Worm (Caenorhabditis elegans) whole organism, young adult: ENCODE measurements around the gene fzo-1.
A peak's percentile ranks its signal among the peaks of the same experiment; 100 is the strongest.

Source experiments
- C17E4.6 ChIP-seq: fragments of 200-800 bp; sonication (Bioruptor generic); IDR thresholded peaks from 2 replicates; pipeline ENCODE4 v1.3.6; 2022; ENCODE audit warnings: missing genetic modification reagents, missing genetic modification characterization, missing compliant biosample characterization
- D2030.7 ChIP-seq: fragments of 200-800 bp; sonication (Bioruptor generic); IDR thresholded peaks from 2 replicates; pipeline ENCODE4 v1.3.6; 2022; ENCODE audit warnings: missing genetic modification reagents, missing genetic modification characterization, missing compliant biosample characterization
- F23B12.7 ChIP-seq: sonication (generic microtip); optimal IDR thresholded peaks from 2 replicates; lab custom pipeline; 2017; ENCODE audit warnings: missing genetic modification characterization, mild to moderate bottlenecking, missing compliant biosample characterization, antibody characterized with exemption, moderate library complexity; ENCODE audit not compliant: insufficient read depth
- F33H1.4 ChIP-seq: fragments of 200-800 bp; sonication (Bioruptor generic); IDR thresholded peaks from 2 replicates; pipeline ENCODE4 v1.3.6; 2022; ENCODE audit warnings: missing genetic modification reagents, missing genetic modification characterization, missing compliant biosample characterization
- F39B2.1 ChIP-seq: fragments of 200-800 bp; sonication (Bioruptor generic); IDR thresholded peaks from 2 replicates; pipeline ENCODE4 v1.3.6; 2022; ENCODE audit warnings: missing genetic modification reagents, missing genetic modification characterization, missing compliant biosample characterization
- F55B11.4 ChIP-seq: sonication (generic microtip); optimal IDR thresholded peaks from 2 replicates; lab custom pipeline; 2016; ENCODE audit warnings: missing compliant biosample characterization, missing genetic modification characterization, borderline replicate concordance; ENCODE audit not compliant: insufficient read depth
- F57A8.1 ChIP-seq: fragments of 200-800 bp; sonication (Bioruptor generic); optimal IDR thresholded peaks from 2 replicates; lab custom pipeline; 2018; ENCODE audit warnings: mild to moderate bottlenecking, missing genetic modification characterization, moderate library complexity, missing compliant biosample characterization
- Y53F4B.3 ChIP-seq: fragments of 200-800 bp; sonication (Bioruptor generic); IDR thresholded peaks from 2 replicates; pipeline ENCODE4 v1.3.6; 2022; ENCODE audit warnings: missing genetic modification reagents, missing genetic modification characterization, missing compliant biosample characterization
- Y79H2A.3 ChIP-seq: fragments of 200-800 bp; sonication (Bioruptor generic); conservative IDR thresholded peaks from 2 replicates; pipeline ENCODE4 v1.3.6; 2022; ENCODE audit warnings: missing genetic modification reagents, missing genetic modification characterization, missing compliant biosample characterization
- ZK185.1 ChIP-seq: sonication (generic microtip); optimal IDR thresholded peaks from 2 replicates; lab custom pipeline; 2016; ENCODE audit warnings: mild to moderate bottlenecking, missing genetic modification characterization, missing compliant biosample characterization; ENCODE audit not compliant: poor library complexity, severe bottlenecking
- aptf-2 ChIP-seq: fragments of 200-800 bp; sonication (Bioruptor generic); conservative IDR thresholded peaks from 2 replicates; pipeline ENCODE4 v1.3.6; 2022; ENCODE audit warnings: missing genetic modification reagents, missing genetic modification characterization, missing compliant biosample characterization
- aptf-3 ChIP-seq: fragments of 200-800 bp; sonication (Bioruptor generic); IDR thresholded peaks from 2 replicates; pipeline ENCODE4 v1.3.6; 2022; ENCODE audit warnings: missing genetic modification characterization, missing compliant biosample characterization
- attf-5 ChIP-seq: fragments of 200-800 bp; sonication (Bioruptor generic); optimal IDR thresholded peaks from 2 replicates; lab custom pipeline; 2018; ENCODE audit warnings: mild to moderate bottlenecking, missing genetic modification characterization, missing compliant biosample characterization
- attf-6 ChIP-seq: fragments of 200-800 bp; sonication (Bioruptor generic); IDR thresholded peaks from 2 replicates; pipeline ENCODE4 v1.3.6; 2022; ENCODE audit warnings: missing genetic modification reagents, missing genetic modification characterization, missing compliant biosample characterization
- bed-1 ChIP-seq: fragments of 200-800 bp; sonication (Bioruptor generic); IDR thresholded peaks from 2 replicates; pipeline ENCODE4 v1.3.6; 2022; ENCODE audit warnings: missing genetic modification reagents, missing genetic modification characterization, missing compliant biosample characterization
- bed-2 ChIP-seq: fragments of 200-800 bp; sonication (Bioruptor generic); IDR thresholded peaks from 2 replicates; pipeline ENCODE4 v1.3.6; 2022; ENCODE audit warnings: missing genetic modification reagents, missing genetic modification characterization, missing compliant biosample characterization
- ccch-3 ChIP-seq: fragments of 200-800 bp; sonication (Bioruptor generic); optimal IDR thresholded peaks from 2 replicates; lab custom pipeline; 2018; ENCODE audit warnings: mild to moderate bottlenecking, missing genetic modification characterization, missing compliant biosample characterization
- cebp-2 ChIP-seq: fragments of 200-800 bp; sonication (Bioruptor generic); IDR thresholded peaks from 2 replicates; pipeline ENCODE4 v1.3.6; 2022; ENCODE audit warnings: missing genetic modification characterization, missing compliant biosample characterization
- ceh-27 ChIP-seq: fragments of 200-800 bp; sonication (Bioruptor generic); optimal IDR thresholded peaks from 2 replicates; lab custom pipeline; 2018; ENCODE audit warnings: mild to moderate bottlenecking, missing genetic modification characterization, moderate library complexity, missing compliant biosample characterization
- ceh-79 ChIP-seq: sonication (generic microtip); optimal IDR thresholded peaks from 2 replicates; lab custom pipeline; 2017; ENCODE audit warnings: mild to moderate bottlenecking, missing genetic modification characterization, missing compliant biosample characterization
- dox-1 ChIP-seq: fragments of 200-800 bp; sonication (Bioruptor generic); IDR thresholded peaks from 2 replicates; pipeline ENCODE4 v1.3.6; 2022; ENCODE audit warnings: missing genetic modification reagents, missing genetic modification characterization, missing compliant biosample characterization
- efl-1 ChIP-seq: fragments of 150-350 bp; optimal IDR thresholded peaks from 2 replicates; lab custom pipeline; 2014; ENCODE audit warnings: missing biosample characterization, missing genetic modification reagents, missing genetic modification characterization
- egrh-3 ChIP-seq: fragments of 200-800 bp; sonication (Bioruptor generic); IDR thresholded peaks from 2 replicates; pipeline ENCODE4 v1.3.6; 2022; ENCODE audit warnings: missing genetic modification reagents, missing genetic modification characterization, missing compliant biosample characterization
- ets-4 ChIP-seq: fragments of 200-800 bp; sonication (Bioruptor generic); optimal IDR thresholded peaks from 2 replicates; lab custom pipeline; 2018; ENCODE audit warnings: mild to moderate bottlenecking, missing genetic modification characterization, missing compliant biosample characterization
- gei-17 ChIP-seq: fragments of 200-800 bp; sonication (Bioruptor generic); optimal IDR thresholded peaks from 2 replicates; lab custom pipeline; 2018; ENCODE audit warnings: mild to moderate bottlenecking, missing genetic modification characterization, missing compliant biosample characterization
- hmg-1.2 ChIP-seq: fragments of 200-800 bp; sonication (Bioruptor generic); IDR thresholded peaks from 2 replicates; pipeline ENCODE4 v1.3.6; 2022; ENCODE audit warnings: missing genetic modification reagents, missing genetic modification characterization, missing compliant biosample characterization
- lag-1 ChIP-seq: fragments of 200-800 bp; sonication (Bioruptor generic); IDR thresholded peaks from 2 replicates; pipeline ENCODE4 v1.3.6; 2022; ENCODE audit warnings: missing genetic modification reagents, missing genetic modification characterization, missing compliant biosample characterization
- let-526 ChIP-seq: fragments of 200-800 bp; sonication (Bioruptor generic); IDR thresholded peaks from 2 replicates; pipeline ENCODE4 v1.3.6; 2022; ENCODE audit warnings: missing genetic modification reagents, missing genetic modification characterization, missing compliant biosample characterization
- lin-54 ChIP-seq: fragments of 200-800 bp; sonication (Bioruptor generic); optimal IDR thresholded peaks from 2 replicates; lab custom pipeline; 2018; ENCODE audit warnings: mild to moderate bottlenecking, missing genetic modification characterization, missing compliant biosample characterization
- lsl-1 ChIP-seq: fragments of 200-800 bp; sonication (Bioruptor generic); optimal IDR thresholded peaks from 2 replicates; lab custom pipeline; 2018; ENCODE audit warnings: mild to moderate bottlenecking, missing genetic modification characterization, moderate library complexity, missing compliant biosample characterization
- lsy-27 ChIP-seq: sonication (generic microtip); optimal IDR thresholded peaks from 2 replicates; lab custom pipeline; 2017; ENCODE audit warnings: missing genetic modification characterization, mild to moderate bottlenecking, missing compliant biosample characterization, antibody characterized with exemption, missing genotype, borderline replicate concordance; ENCODE audit not compliant: insufficient read depth
- madf-3 ChIP-seq: fragments of 200-800 bp; sonication (Bioruptor generic); IDR thresholded peaks from 2 replicates; pipeline ENCODE4 v1.3.6; 2022; ENCODE audit warnings: missing genetic modification reagents, missing genetic modification characterization, missing compliant biosample characterization
- madf-8 ChIP-seq: fragments of 200-800 bp; sonication (Bioruptor generic); conservative IDR thresholded peaks from 2 replicates; pipeline ENCODE4 v1.3.6; 2022; ENCODE audit warnings: missing genetic modification reagents, missing genetic modification characterization, missing compliant biosample characterization
- mel-28 ChIP-seq: sonication (generic microtip); optimal IDR thresholded peaks from 2 replicates; lab custom pipeline; 2016; ENCODE audit warnings: borderline replicate concordance, mild to moderate bottlenecking, missing genetic modification characterization, missing compliant biosample characterization
- mxl-1 ChIP-seq: sonication (generic microtip); optimal IDR thresholded peaks from 2 replicates; lab custom pipeline; 2016; ENCODE audit warnings: missing genetic modification characterization, missing compliant biosample characterization
- nfyb-1 ChIP-seq: fragments of 200-800 bp; sonication (Bioruptor generic); IDR thresholded peaks from 2 replicates; pipeline ENCODE4 v1.3.6; 2022; ENCODE audit warnings: missing genetic modification reagents, missing genetic modification characterization, missing compliant biosample characterization
- rcor-1 ChIP-seq: fragments of 200-800 bp; sonication (Bioruptor generic); IDR thresholded peaks from 2 replicates; pipeline ENCODE4 v1.3.6; 2022; ENCODE audit warnings: missing genetic modification reagents, missing genetic modification characterization, missing compliant biosample characterization
- tbp1 ChIP-seq: fragments of 200-800 bp; sonication (Bioruptor generic); optimal IDR thresholded peaks from 2 replicates; lab custom pipeline; 2018; ENCODE audit warnings: mild to moderate bottlenecking, missing genetic modification characterization, missing compliant biosample characterization
- unc-130 ChIP-seq: sonication (generic microtip); optimal IDR thresholded peaks from 2 replicates; lab custom pipeline; 2016; ENCODE audit warnings: missing genetic modification reagents, missing genetic modification characterization, missing compliant biosample characterization
- ztf-18 ChIP-seq: sonication (generic microtip); optimal IDR thresholded peaks from 2 replicates; lab custom pipeline; 2016; ENCODE audit warnings: missing genotype, mild to moderate bottlenecking, missing genetic modification characterization, missing compliant biosample characterization
- ztf-28 ChIP-seq: fragments of 200-800 bp; sonication (Bioruptor generic); IDR thresholded peaks from 2 replicates; pipeline ENCODE4 v1.3.6; 2022; ENCODE audit warnings: missing genetic modification reagents, missing genetic modification characterization, missing compliant biosample characterization
- ztf-6 ChIP-seq: fragments of 200-800 bp; sonication (Bioruptor generic); IDR thresholded peaks from 2 replicates; pipeline ENCODE4 v1.3.6; 2022; ENCODE audit warnings: missing genetic modification reagents, missing genetic modification characterization, missing compliant biosample characterization

fzo-1 gene

ce11 chrII:5828486-5828885, 7.5 kb downstream of the fzo-1 start, which contains the start of gene ZK1248.11:
TSS of gene ZK1248.11 (minus strand) at chrII:5828586.
- TF ChIP-seq F57A8.1 (GFP tag; lab: Kevin White, UChicago) = no peak
- TF ChIP-seq ccch-3 (GFP tag; lab: Kevin White, UChicago) = no peak
- no peak for TF ChIP-seq mxl-1 (tag; lab: Kevin White, UChicago)
- TF ChIP-seq lsl-1 = no peak
- TF ChIP-seq aptf-2 = no peak
- TF ChIP-seq ets-4 (GFP tag; lab: Kevin White, UChicago) = no peak
- no peak for TF ChIP-seq nfyb-1 (GFP tag; lab: Robert Waterston, UW)
- TF ChIP-seq Y53F4B.3 = no peak
- no peak for TF ChIP-seq F33H1.4 (GFP tag; lab: Robert Waterston, UW)
- TF ChIP-seq gei-17 (GFP tag; lab: Kevin White, UChicago) = no peak
- TF ChIP-seq ceh-79 = no peak
- TF ChIP-seq, all 124 proteins: peak for 0

ce11 chrII:5827364-5827763, 8.6 kb downstream of the fzo-1 start, which contains the start of gene tbc-2:
TSS of gene tbc-2 (minus strand) at chrII:5827443.
- TF ChIP-seq C17E4.6 (no peak), F39B2.1 (GFP tag; lab: Robert Waterston, UW) (no peak), bed-1 (GFP tag; lab: Robert Waterston, UW) (no peak), egrh-3 (GFP tag; lab: Robert Waterston, UW) (no peak), ztf-6 (no peak), cebp-2 (GFP tag; lab: Robert Waterston, UW) (no peak), madf-3 (GFP tag; lab: Robert Waterston, UW) (no peak), mel-28 (tag; lab: Kevin White, UChicago) (no peak), ztf-28 (GFP tag; lab: Robert Waterston, UW) (no peak), F55B11.4 (tag; lab: Kevin White, UChicago) (no peak), ztf-18 (tag; lab: Kevin White, UChicago) (no peak), attf-6 (GFP tag; lab: Robert Waterston, UW) (no peak), F23B12.7 (tag; lab: Kevin White, UChicago) (no peak)
- TF ChIP-seq, all 124 proteins: peak for 0

- no peak for TF ChIP-seq C17E4.6
- 0 out of 2 replicates have a peak, but pooled peaks have one; percentile 4 for TF ChIP-seq hmg-1.2
- 0 out of 2 replicates have a peak, but pooled peaks have one; percentile 8 for TF ChIP-seq nfyb-1 (GFP tag; lab: Robert Waterston, UW)
- TF ChIP-seq, all 124 proteins: peak for 2
Observed at ce11 chrII:5820282-5820762, 15.7 kb downstream of the fzo-1 start, which contains the start of gene ehs-1. TSS of gene ehs-1 (plus strand) at chrII:5820712.

- TF ChIP-seq gei-17 (GFP tag; lab: Kevin White, UChicago) = no peak
- TF ChIP-seq let-526 (GFP tag; lab: Robert Waterston, UW) = 0 out of 2 replicates have a peak, but pooled peaks have one; percentile 14
- peak; percentile 68 for TF ChIP-seq rcor-1 (GFP tag; lab: Robert Waterston, UW)
- TF ChIP-seq dox-1 = peak; percentile 70
- TF ChIP-seq D2030.7 (GFP tag; lab: Robert Waterston, UW) = peak; percentile 51; the same call in 1 of the 2 replicates
- TF ChIP-seq ceh-27 (GFP tag; lab: Kevin White, UChicago) = peak; percentile 29
- peak; percentile 9 for TF ChIP-seq unc-130 (GFP tag; lab: Kevin White, UChicago)
- no peak for TF ChIP-seq efl-1
- TF ChIP-seq attf-6 (GFP tag; lab: Robert Waterston, UW) = 0 out of 2 replicates have a peak, but pooled peaks have one; percentile 35
- peak; percentile 31 for TF ChIP-seq attf-5 (GFP tag; lab: Kevin White, UChicago)
- TF ChIP-seq lag-1 (GFP tag; lab: Robert Waterston, UW) = no peak
- TF ChIP-seq tbp1 = peak; percentile 20
- TF ChIP-seq aptf-2 = 0 out of 2 replicates have a peak, but pooled peaks have one; percentile 26
- no peak for TF ChIP-seq nfyb-1 (GFP tag; lab: Robert Waterston, UW)
- 0 out of 2 replicates have a peak, but pooled peaks have one; percentile 24 for TF ChIP-seq bed-2 (GFP tag; lab: Robert Waterston, UW)
- peak; percentile 39; the same call in 1 of the 2 replicates for TF ChIP-seq madf-8 (GFP tag; lab: Robert Waterston, UW)
- TF ChIP-seq ZK185.1 (tag; lab: Kevin White, UChicago) = peak; percentile 34
- TF ChIP-seq F57A8.1 (GFP tag; lab: Kevin White, UChicago) = no peak
- TF ChIP-seq lin-54 (GFP tag; lab: Kevin White, UChicago) = peak; percentile 15
- peak; percentile 39; the same call in 1 of the 2 replicates for TF ChIP-seq F33H1.4 (GFP tag; lab: Robert Waterston, UW)
- no peak for TF ChIP-seq aptf-3
- TF ChIP-seq lsy-27 (tag; lab: Kevin White, UChicago) = no peak
- no peak for TF ChIP-seq Y79H2A.3 (GFP tag; lab: Robert Waterston, UW)
Observed at ce11 chrII:5819655-5820054, 16.3 kb downstream of the fzo-1 start.
